Fruit fly (Drosophila melanogaster) whole organism, wandering third instar larva: ENCODE data around the gene CG2162.

ENCODE experiments used
- Abd-B ChIP-seq: fragments of >200 bp; optimal IDR thresholded peaks from 2 replicates; lab custom pipeline; 2017; ENCODE audit warnings: missing biosample characterization, missing genetic modification characterization
- Hnf4 ChIP-seq: fragments of 200-800 bp; sonication (Bioruptor generic); optimal IDR thresholded peaks from 2 replicates; lab custom pipeline; 2016; ENCODE audit warnings: missing biosample characterization, mild to moderate bottlenecking, missing genetic modification characterization
- Rel ChIP-seq, 2 experiments: fragments of 200-800 bp; sonication (Bioruptor generic) in 1 of 2; optimal IDR thresholded peaks; 2 replicates in 1 of 2; 3 replicates in 1 of 2; lab custom pipeline; 2016 to 2019; ENCODE audit warnings: mild to moderate bottlenecking in 2 of 2, missing biosample characterization in 2 of 2, missing genetic modification characterization in 2 of 2, moderate library complexity in 1 of 2
- foxo ChIP-seq, 2 experiments: fragments of 200-800 bp; sonication (Bioruptor generic); optimal IDR thresholded peaks; 2 replicates in 1 of 2; 3 replicates in 1 of 2; lab custom pipeline; 2016 to 2017; ENCODE audit warnings: missing biosample characterization in 2 of 2, missing genetic modification characterization in 2 of 2
- h ChIP-seq: fragments of 200-800 bp; sonication (Bioruptor generic); optimal IDR thresholded peaks from 3 replicates; lab custom pipeline; 2016; ENCODE audit warnings: missing biosample characterization, mild to moderate bottlenecking, missing genetic modification characterization
- psq ChIP-seq: fragments of 200-800 bp; sonication (Bioruptor generic); optimal IDR thresholded peaks from 3 replicates; lab custom pipeline; 2017; ENCODE audit warnings: missing biosample characterization, mild to moderate bottlenecking, missing genetic modification characterization, moderate library complexity

dm6 chr3L:3079156-3079495 is 44.1 kb downstream of the CG2162 start:
- TF ChIP-seq Rel (GFP tag; optimal IDR thresholded peaks at IDR 0.05; lab: Kevin White, UChicago) (no peak), Rel (tag; optimal IDR thresholded peaks at IDR 0.05; lab: Kevin White, UChicago) (no peak), h (GFP tag; lab: Kevin White, UChicago) (no peak), psq (GFP tag; lab: Kevin White, UChicago) (no peak), Hnf4 (no peak), Abd-B (GFP tag; lab: Kevin White, UChicago) (no peak), foxo (GFP tag; optimal IDR thresholded peaks at IDR 0.05; lab: Kevin White, UChicago) (no peak)
